Worm (Caenorhabditis elegans) whole organism, L2 larva: Measurements from ENCODE around the gene str-240.

Source experiments
- ceh-82 ChIP-seq: fragments of 150-350 bp; optimal IDR thresholded peaks from 2 replicates; lab custom pipeline; 2014; ENCODE audit warnings: missing biosample characterization, missing genetic modification characterization
- lsy-2 ChIP-seq, 2 experiments: fragments of 150-350 bp in 1 of 2; sonication (generic microtip) in 1 of 2; optimal IDR thresholded peaks; 2 replicates each; lab custom pipeline; 2014 to 2017; ENCODE audit warnings: missing biosample characterization in 2 of 2, missing genetic modification characterization in 2 of 2
- mab-5 ChIP-seq: fragments of 150-350 bp; optimal IDR thresholded peaks from 2 replicates; lab custom pipeline; 2014; ENCODE audit warnings: missing biosample characterization, missing genetic modification characterization
- nhr-12 ChIP-seq: fragments of 150-350 bp; optimal IDR thresholded peaks from 2 replicates; lab custom pipeline; 2014; ENCODE audit warnings: missing biosample characterization, missing genetic modification characterization
- snpc-4 ChIP-seq: fragments of 150-350 bp; optimal IDR thresholded peaks from 2 replicates; lab custom pipeline; 2014; ENCODE audit warnings: missing biosample characterization, missing genetic modification characterization

DNA sequence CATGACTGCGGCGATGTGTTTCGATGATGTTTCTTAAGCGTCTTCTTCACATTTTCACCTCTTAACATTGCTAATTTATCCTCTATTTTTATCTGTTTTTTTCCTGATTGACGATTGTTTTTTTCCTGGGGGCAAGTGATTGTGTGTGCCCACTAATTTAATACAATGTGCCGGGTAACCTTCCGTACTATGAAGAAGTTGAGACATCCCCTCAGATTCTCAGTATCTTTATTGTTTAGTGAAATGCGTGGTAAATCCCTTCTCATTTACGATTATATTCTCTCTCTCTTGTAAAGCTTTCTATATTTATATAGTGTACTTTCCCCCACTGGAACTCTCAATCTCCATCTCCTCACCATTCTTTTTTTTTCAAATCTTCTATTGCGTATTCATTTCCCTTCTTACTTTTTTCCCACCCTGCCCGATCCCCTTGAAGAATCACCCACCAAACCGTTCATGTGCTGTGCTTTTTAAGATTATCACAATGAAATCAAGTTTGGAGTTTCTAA lies 45.4 kb downstream of the str-240 start:
- TF ChIP-seq nhr-12, result no peak
- no peak for TF ChIP-seq mab-5 (tag; lab: Kevin White, UChicago)
- TF ChIP-seq snpc-4 (tag; lab: Kevin White, UChicago), result no peak
- TF ChIP-seq ceh-82 (tag; lab: Kevin White, UChicago), result no peak
- no peak for TF ChIP-seq lsy-2 (tag; optimal IDR thresholded peaks at IDR 0.05; lab: Kevin White, UChicago)
